Fruit fly (Drosophila melanogaster): ENCODE results near the gene ETHR.

Gene ETHR

dm6 chr3R:21273427-21274038 lies 26.7 kb downstream of the ETHR start, which contains the start of gene CG3308:
Gene CG3308, minus strand, starts transcription at chr3R:21273817.
- TF ChIP-seq dmrt93B (GFP tag; optimal IDR thresholded peaks at IDR 0.05), result no peak
- peak; percentile 57 for TF ChIP-seq rgr (GFP tag; optimal IDR thresholded peaks at IDR 0.05)
- no peak for TF ChIP-seq pan (optimal IDR thresholded peaks at IDR 0.05)
- no peak for TF ChIP-seq lola (GFP tag; optimal IDR thresholded peaks at IDR 0.05)
- TF ChIP-seq woc (GFP tag; optimal IDR thresholded peaks at IDR 0.05), result no peak
- no peak for TF ChIP-seq Abd-B (GFP tag; optimal IDR thresholded peaks at IDR 0.05)
- no peak for TF ChIP-seq Rel (GFP tag; optimal IDR thresholded peaks at IDR 0.05)
- peak; percentile 51 for TF ChIP-seq Rel (tag; optimal IDR thresholded peaks at IDR 0.05)
- peak; percentile 5 for TF ChIP-seq br (GFP tag; optimal IDR thresholded peaks at IDR 0.05)
- TF ChIP-seq N (GFP tag; optimal IDR thresholded peaks at IDR 0.05), result no peak
- TF ChIP-seq foxo (GFP tag; optimal IDR thresholded peaks at IDR 0.05), result peak in 1 of 2 experiments; percentile 65
- TF ChIP-seq usp (GFP tag; optimal IDR thresholded peaks at IDR 0.05), result no peak
- TF ChIP-seq sage (GFP tag; optimal IDR thresholded peaks at IDR 0.05), result peak; percentile 3
- TF ChIP-seq HLH106 (tag; optimal IDR thresholded peaks at IDR 0.05), result peak; percentile 35
- TF ChIP-seq h (GFP tag; optimal IDR thresholded peaks at IDR 0.05), result peak; percentile 61
- TF ChIP-seq Jra (GFP tag; optimal IDR thresholded peaks at IDR 0.05), result peak; percentile 43
- TF ChIP-seq Dfd (GFP tag; optimal IDR thresholded peaks at IDR 0.05), result no peak
- TF ChIP-seq psq (GFP tag; optimal IDR thresholded peaks at IDR 0.05), result peak; percentile 18
- peak; percentile 8 for TF ChIP-seq sv (GFP tag; optimal IDR thresholded peaks at IDR 0.05)
- no peak for TF ChIP-seq dsf (GFP tag; optimal IDR thresholded peaks at IDR 0.05; ENCODE audit: borderline replicate concordance)
- no peak for TF ChIP-seq Vsx2 (GFP tag; optimal IDR thresholded peaks at IDR 0.05; ENCODE audit: partially characterized antibody)
- TF ChIP-seq ey (GFP tag; optimal IDR thresholded peaks at IDR 0.05), result no peak
- TF ChIP-seq GATAd (GFP tag; optimal IDR thresholded peaks at IDR 0.05), result peak; percentile 59
- TF ChIP-seq Hr83 (GFP tag; optimal IDR thresholded peaks at IDR 0.05; ENCODE audit: poor library complexity, severe bottlenecking), result peak; percentile 85
- TF ChIP-seq Hnf4 (GFP tag; optimal IDR thresholded peaks at IDR 0.05), result peak; percentile 75
- no peak for TF ChIP-seq dl (GFP tag; optimal IDR thresholded peaks at IDR 0.05; ENCODE audit: insufficient read depth in 1 of 2, partially characterized antibody in 2 of 2)
- peak; percentile 33 for TF ChIP-seq OdsH (GFP tag; optimal IDR thresholded peaks at IDR 0.05)
- TF ChIP-seq Mio (GFP tag; optimal IDR thresholded peaks at IDR 0.05), result no peak
- no peak for TF ChIP-seq CrebA (GFP tag; optimal IDR thresholded peaks at IDR 0.05; ENCODE audit: borderline replicate concordance)
- TF ChIP-seq Sp1 (GFP tag; optimal IDR thresholded peaks at IDR 0.05), result peak; percentile 22
- peak; percentile 51 for TF ChIP-seq fru (GFP tag; optimal IDR thresholded peaks at IDR 0.05)
- no peak for TF ChIP-seq jim (GFP tag; optimal IDR thresholded peaks at IDR 0.05)

dm6 chr3R:21274870-21275269 lies 28.1 kb downstream of the ETHR start:
- TF ChIP-seq usp (GFP tag; optimal IDR thresholded peaks at IDR 0.05), result no peak
- TF ChIP-seq Vsx2 (GFP tag; optimal IDR thresholded peaks at IDR 0.05; ENCODE audit: partially characterized antibody), result no peak
- no peak for TF ChIP-seq dmrt93B (GFP tag; optimal IDR thresholded peaks at IDR 0.05)
- TF ChIP-seq psq (GFP tag; optimal IDR thresholded peaks at IDR 0.05), result no peak
- TF ChIP-seq fru (GFP tag; optimal IDR thresholded peaks at IDR 0.05), result no peak
- no peak for TF ChIP-seq dsf (GFP tag; optimal IDR thresholded peaks at IDR 0.05; ENCODE audit: borderline replicate concordance)
- no peak for TF ChIP-seq lola (GFP tag; optimal IDR thresholded peaks at IDR 0.05)
- TF ChIP-seq Hr83 (GFP tag; optimal IDR thresholded peaks at IDR 0.05; ENCODE audit: poor library complexity, severe bottlenecking), result no peak
- no peak for TF ChIP-seq brk (GFP tag; optimal IDR thresholded peaks at IDR 0.05)
- no peak for TF ChIP-seq tai (GFP tag; optimal IDR thresholded peaks at IDR 0.05)
- TF ChIP-seq dl (GFP tag; optimal IDR thresholded peaks at IDR 0.05; ENCODE audit: insufficient read depth in 1 of 2, partially characterized antibody in 2 of 2), result no peak
- TF ChIP-seq foxo (GFP tag; optimal IDR thresholded peaks at IDR 0.05), result no peak
- no peak for TF ChIP-seq N (GFP tag; optimal IDR thresholded peaks at IDR 0.05)
- no peak for TF ChIP-seq Dif (GFP tag; optimal IDR thresholded peaks at IDR 0.05; ENCODE audit: partially characterized antibody)
- no peak for TF ChIP-seq jim (GFP tag; optimal IDR thresholded peaks at IDR 0.05)
- no peak for TF ChIP-seq sage (GFP tag; optimal IDR thresholded peaks at IDR 0.05)
- TF ChIP-seq OdsH (GFP tag; optimal IDR thresholded peaks at IDR 0.05), result no peak
- TF ChIP-seq HLH106 (tag; optimal IDR thresholded peaks at IDR 0.05), result no peak
- TF ChIP-seq h (GFP tag; optimal IDR thresholded peaks at IDR 0.05), result no peak
- no peak for TF ChIP-seq sv (GFP tag; optimal IDR thresholded peaks at IDR 0.05)

- TF ChIP-seq foxo (GFP tag; optimal IDR thresholded peaks at IDR 0.05) (no peak), Rel (GFP tag; optimal IDR thresholded peaks at IDR 0.05) (no peak), Rel (tag; optimal IDR thresholded peaks at IDR 0.05) (peak; percentile 94), Hnf4 (GFP tag; optimal IDR thresholded peaks at IDR 0.05) (peak; percentile 36), fru (GFP tag; optimal IDR thresholded peaks at IDR 0.05) (peak; percentile 82)
Observed at dm6 chr3R:21276111-21276510, 29.3 kb downstream of the ETHR start, which contains the start of gene CG3301. Gene CG3301, minus strand, starts transcription at chr3R:21276249.
